Worm (Caenorhabditis elegans): ENCODE data around the gene F38H4.4.
A peak's percentile ranks its signal among the peaks of the same experiment; 100 is the strongest.

DNA sequence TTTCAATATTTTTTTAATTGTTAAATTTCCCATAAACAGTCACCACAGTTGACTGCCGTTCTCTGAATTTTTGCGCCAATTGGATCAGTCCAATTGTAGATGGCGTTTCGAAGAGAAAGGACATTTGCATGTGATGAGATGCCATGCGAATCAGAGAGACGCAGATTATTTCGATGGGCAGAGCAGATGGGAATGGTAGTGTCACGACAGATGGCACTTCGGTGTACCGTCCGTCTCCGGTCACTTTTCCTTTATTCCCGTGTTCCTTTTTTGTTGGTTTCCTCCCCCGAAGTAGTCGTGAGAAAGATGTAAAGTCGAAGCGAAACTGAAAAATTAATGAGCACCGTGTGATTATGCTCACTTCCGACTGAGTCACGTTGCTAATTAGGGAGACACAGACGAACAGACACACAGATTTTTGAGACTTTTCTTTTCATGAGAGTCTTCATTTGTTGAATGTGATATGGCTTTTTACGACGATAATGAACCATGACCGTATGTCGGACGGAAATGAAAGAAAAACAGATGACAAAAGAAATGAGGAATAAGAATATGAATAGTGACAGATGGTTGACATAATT, 19.7 kb downstream of the F38H4.4 start:
- TF ChIP-seq dmd-8 (GFP tag; IDR thresholded peaks at IDR 0.05) (0 out of 2 replicates have a peak, but pooled peaks have one; percentile 42), ces-1 (GFP tag; optimal IDR thresholded peaks at IDR 0.05) (no peak), mes-2 (tag; optimal IDR thresholded peaks at IDR 0.05; ENCODE audit: poor library complexity, severe bottlenecking) (no peak), nhr-76 (tag; optimal IDR thresholded peaks at IDR 0.05) (no peak), pha-4 (GFP tag; IDR thresholded peaks at IDR 0.05) (no peak), pha-4 (tag; optimal IDR thresholded peaks at IDR 0.05) (no peak), nhr-11 (tag; optimal IDR thresholded peaks at IDR 0.05) (no peak), ama-1 (optimal IDR thresholded peaks at IDR 0.05) (no peak), dpl-1 (GFP tag; optimal IDR thresholded peaks at IDR 0.05) (no peak), lin-38 (GFP tag; IDR thresholded peaks at IDR 0.05) (no peak)

Measured in whole organism, L4 larva.